Fruit fly (Drosophila melanogaster) whole organism, adult: ENCODE measurements around the gene GC2.

Source experiments
- CG11617 ChIP-seq: fragments of 200-800 bp; sonication (Bioruptor generic); optimal IDR thresholded peaks from 2 replicates; lab custom pipeline; 2017; ENCODE audit warnings: mild to moderate bottlenecking, missing biosample characterization, missing genetic modification reagents, missing genetic modification characterization
- CG14711 ChIP-seq: fragments of 200-800 bp; sonication (Bioruptor generic); optimal IDR thresholded peaks from 2 replicates; lab custom pipeline; 2018; ENCODE audit warnings: missing biosample characterization, mild to moderate bottlenecking, missing genetic modification characterization, moderate library complexity
- CG33017 ChIP-seq: fragments of 200-800 bp; sonication (Bioruptor generic); optimal IDR thresholded peaks from 2 replicates; lab custom pipeline; 2018; ENCODE audit warnings: missing biosample characterization, mild to moderate bottlenecking, missing genetic modification characterization, moderate library complexity
- CG5204 ChIP-seq: fragments of 200-800 bp; sonication (Bioruptor generic); optimal IDR thresholded peaks from 2 replicates; lab custom pipeline; 2016; ENCODE audit warnings: missing biosample characterization, missing genetic modification characterization
- CG7045 ChIP-seq: fragments of 200-800 bp; sonication (Bioruptor generic); optimal IDR thresholded peaks from 2 replicates; lab custom pipeline; 2017; ENCODE audit warnings: missing biosample characterization, mild to moderate bottlenecking, missing genetic modification characterization
- CG7101 ChIP-seq: fragments of 200-800 bp; sonication (Bioruptor generic); optimal IDR thresholded peaks from 2 replicates; lab custom pipeline; 2018; ENCODE audit warnings: missing biosample characterization, mild to moderate bottlenecking, missing genetic modification characterization, moderate library complexity
- Hr96 ChIP-seq: fragments of 200-800 bp; sonication (Bioruptor generic); optimal IDR thresholded peaks from 2 replicates; lab custom pipeline; 2016; ENCODE audit warnings: missing biosample characterization, missing genetic modification characterization
- Mnt ChIP-seq: fragments of 200-800 bp; sonication (Bioruptor generic); optimal IDR thresholded peaks from 2 replicates; lab custom pipeline; 2016; ENCODE audit warnings: missing biosample characterization, mild to moderate bottlenecking, missing genetic modification characterization
- bab1 ChIP-seq: fragments of 200-800 bp; sonication (Bioruptor generic); optimal IDR thresholded peaks from 3 replicates; lab custom pipeline; 2019; ENCODE audit warnings: missing biosample characterization, mild to moderate bottlenecking, missing genetic modification characterization, moderate library complexity
- cnc ChIP-seq, 2 experiments: fragments of >200 bp; optimal IDR thresholded peaks; 2 replicates each; lab custom pipeline; 2017
- kay ChIP-seq: fragments of 200-800 bp; sonication (Bioruptor generic); peaks from one replicate; lab custom pipeline; 2016; ENCODE audit warnings: missing biosample characterization, missing genetic modification characterization, borderline replicate concordance
- ovo ChIP-seq: fragments of 200-800 bp; sonication (Bioruptor generic); optimal IDR thresholded peaks from 2 replicates; lab custom pipeline; 2016; ENCODE audit warnings: missing biosample characterization, missing genetic modification characterization
- tj ChIP-seq: fragments of 200-800 bp; sonication (Bioruptor generic); optimal IDR thresholded peaks from 3 replicates; lab custom pipeline; 2017; ENCODE audit warnings: missing biosample characterization, mild to moderate bottlenecking, missing genetic modification characterization, moderate library complexity
- toe ChIP-seq: fragments of 200-800 bp; sonication (Bioruptor generic); optimal IDR thresholded peaks from 2 replicates; lab custom pipeline; 2016; ENCODE audit warnings: missing biosample characterization, missing genetic modification characterization

dm6 chr3R:11989206-11989605 lies 17.7 kb downstream of the GC2 start:
- TF ChIP-seq kay (GFP tag; lab: Kevin White, UChicago) (no peak), CG7045 (GFP tag; lab: Kevin White, UChicago) (no peak), toe (no peak), CG7101 (tag; lab: Kevin White, UChicago) (no peak), ovo (GFP tag; lab: Kevin White, UChicago) (no peak), CG14711 (no peak), CG33017 (no peak), CG5204 (GFP tag; lab: Kevin White, UChicago) (no peak), CG11617 (no peak), tj (GFP tag; lab: Kevin White, UChicago) (no peak), bab1 (no peak), Mnt (GFP tag; lab: Kevin White, UChicago) (no peak), Hr96 (GFP tag; lab: Kevin White, UChicago) (no peak), cnc (optimal IDR thresholded peaks at IDR 0.05; lab: Kevin White, UChicago) (no peak)
